Worm (Caenorhabditis elegans): ENCODE data around the gene H12C20.7.

The H12C20.7 gene

ce11 chrV:11593888-11594287, 21.1 kb upstream of the H12C20.7 start:
- no peak for TF ChIP-seq tra-4 (tag; optimal IDR thresholded peaks at IDR 0.05)
- no peak for TF ChIP-seq flt-1 (GFP tag; IDR thresholded peaks at IDR 0.05)
- no peak for TF ChIP-seq B0310.2 (tag; optimal IDR thresholded peaks at IDR 0.05)
- TF ChIP-seq sea-1 (GFP tag; conservative IDR thresholded peaks at IDR 0.05), result no peak
- TF ChIP-seq aly-1 (tag; optimal IDR thresholded peaks at IDR 0.05), result no peak
- no peak for TF ChIP-seq F13C5.2 (tag; optimal IDR thresholded peaks at IDR 0.05)
- TF ChIP-seq pes-1 (GFP tag; IDR thresholded peaks at IDR 0.05), result no peak
- no peak for TF ChIP-seq scrt-1 (GFP tag; IDR thresholded peaks at IDR 0.05)
- no peak for TF ChIP-seq tbx-37 (GFP tag; conservative IDR thresholded peaks at IDR 0.05)
- no peak for TF ChIP-seq ceh-13 (GFP tag; optimal IDR thresholded peaks at IDR 0.05)
- no peak for TF ChIP-seq tbx-11 (GFP tag; IDR thresholded peaks at IDR 0.05)
- no peak for TF ChIP-seq ets-7 (tag; optimal IDR thresholded peaks at IDR 0.05)

- TF ChIP-seq aly-1 (tag; optimal IDR thresholded peaks at IDR 0.05) (no peak), pes-1 (GFP tag; IDR thresholded peaks at IDR 0.05) (no peak), ceh-13 (GFP tag; optimal IDR thresholded peaks at IDR 0.05) (no peak), tbx-11 (GFP tag; IDR thresholded peaks at IDR 0.05) (no peak), ama-1 (optimal IDR thresholded peaks at IDR 0.05) (no peak), tbx-37 (GFP tag; conservative IDR thresholded peaks at IDR 0.05) (no peak), ceh-36 (tag; optimal IDR thresholded peaks at IDR 0.05) (no peak), sea-1 (GFP tag; conservative IDR thresholded peaks at IDR 0.05) (no peak), hnd-1 (tag; optimal IDR thresholded peaks at IDR 0.05) (no peak), hmbx-1 (tag; optimal IDR thresholded peaks at IDR 0.05) (no peak), ets-7 (tag; optimal IDR thresholded peaks at IDR 0.05) (no peak), hmg-4 (GFP tag; optimal IDR thresholded peaks at IDR 0.05) (no peak), F13C5.2 (tag; optimal IDR thresholded peaks at IDR 0.05) (no peak), tra-4 (tag; optimal IDR thresholded peaks at IDR 0.05) (no peak), B0310.2 (tag; optimal IDR thresholded peaks at IDR 0.05) (no peak), scrt-1 (GFP tag; IDR thresholded peaks at IDR 0.05) (no peak), flt-1 (GFP tag; IDR thresholded peaks at IDR 0.05) (no peak)
These were observed 20.6 kb upstream of the H12C20.7 start, which contains the start of gene srx-80 for ce11 chrV:11593427-11593826. Gene srx-80, plus strand, starts transcription at chrV:11593727.

ce11 chrV:11589433-11589832, 16.6 kb upstream of the H12C20.7 start, which contains the start of gene srx-82:
Gene srx-82, plus strand, starts transcription at chrV:11589733.
- TF ChIP-seq hmg-4 (GFP tag; optimal IDR thresholded peaks at IDR 0.05), result no peak
- TF ChIP-seq ama-1 (optimal IDR thresholded peaks at IDR 0.05), result no peak
- TF ChIP-seq pes-1 (GFP tag; IDR thresholded peaks at IDR 0.05), result no peak
- TF ChIP-seq tra-4 (tag; optimal IDR thresholded peaks at IDR 0.05), result no peak
- no peak for TF ChIP-seq scrt-1 (GFP tag; IDR thresholded peaks at IDR 0.05)
- TF ChIP-seq aly-1 (tag; optimal IDR thresholded peaks at IDR 0.05), result no peak

ce11 chrV:11585122-11585521, 12.3 kb upstream of the H12C20.7 start:
- TF ChIP-seq F13C5.2 (tag; optimal IDR thresholded peaks at IDR 0.05) (no peak), scrt-1 (GFP tag; IDR thresholded peaks at IDR 0.05) (no peak), hnd-1 (tag; optimal IDR thresholded peaks at IDR 0.05) (no peak), tbx-37 (GFP tag; conservative IDR thresholded peaks at IDR 0.05) (no peak), ama-1 (optimal IDR thresholded peaks at IDR 0.05) (no peak), sea-1 (GFP tag; conservative IDR thresholded peaks at IDR 0.05) (no peak), tbx-11 (GFP tag; IDR thresholded peaks at IDR 0.05) (no peak), B0310.2 (tag; optimal IDR thresholded peaks at IDR 0.05) (no peak), ceh-13 (GFP tag; optimal IDR thresholded peaks at IDR 0.05) (no peak), flt-1 (GFP tag; IDR thresholded peaks at IDR 0.05) (no peak)

ce11 chrV:11583212-11583611, 10.4 kb upstream of the H12C20.7 start, which contains the start of gene srx-88:
Gene srx-88, plus strand, starts transcription at chrV:11583512.
- no peak for TF ChIP-seq sea-1 (GFP tag; conservative IDR thresholded peaks at IDR 0.05)
- TF ChIP-seq pes-1 (GFP tag; IDR thresholded peaks at IDR 0.05), result no peak
- no peak for TF ChIP-seq ceh-36 (tag; optimal IDR thresholded peaks at IDR 0.05)
- TF ChIP-seq tbx-37 (GFP tag; conservative IDR thresholded peaks at IDR 0.05), result no peak
- TF ChIP-seq hnd-1 (tag; optimal IDR thresholded peaks at IDR 0.05), result no peak
- no peak for TF ChIP-seq flt-1 (GFP tag; IDR thresholded peaks at IDR 0.05)
- TF ChIP-seq hmbx-1 (tag; optimal IDR thresholded peaks at IDR 0.05), result no peak
- TF ChIP-seq ceh-13 (GFP tag; optimal IDR thresholded peaks at IDR 0.05), result no peak
- no peak for TF ChIP-seq F13C5.2 (tag; optimal IDR thresholded peaks at IDR 0.05)

ce11 chrV:11580826-11581225, 8.0 kb upstream of the H12C20.7 start, which contains the start of gene srx-90:
Gene srx-90, plus strand, starts transcription at chrV:11581126.
- no peak for TF ChIP-seq B0310.2 (tag; optimal IDR thresholded peaks at IDR 0.05)
- TF ChIP-seq tbx-11 (GFP tag; IDR thresholded peaks at IDR 0.05), result no peak
- TF ChIP-seq scrt-1 (GFP tag; IDR thresholded peaks at IDR 0.05), result no peak
- no peak for TF ChIP-seq hmg-4 (GFP tag; optimal IDR thresholded peaks at IDR 0.05)
- no peak for TF ChIP-seq tbx-37 (GFP tag; conservative IDR thresholded peaks at IDR 0.05)
- TF ChIP-seq pes-1 (GFP tag; IDR thresholded peaks at IDR 0.05), result no peak
- TF ChIP-seq ets-7 (tag; optimal IDR thresholded peaks at IDR 0.05), result no peak
- TF ChIP-seq tra-4 (tag; optimal IDR thresholded peaks at IDR 0.05), result no peak
- no peak for TF ChIP-seq ama-1 (optimal IDR thresholded peaks at IDR 0.05)

- no peak for TF ChIP-seq ama-1 (optimal IDR thresholded peaks at IDR 0.05)
These were observed 1.8 kb upstream of the H12C20.7 start for ce11 chrV:11574563-11574962.

ce11 chrV:11570169-11570651, 2.6 kb downstream of the H12C20.7 start, which contains the start of the genes nhr-101 and pms-2:
Gene nhr-101, plus strand, starts transcription at chrV:11570476.
Gene pms-2, minus strand, starts transcription at chrV:11570601.
- no peak for TF ChIP-seq flt-1 (GFP tag; IDR thresholded peaks at IDR 0.05)
- TF ChIP-seq ceh-13 (GFP tag; optimal IDR thresholded peaks at IDR 0.05), result no peak
- no peak for TF ChIP-seq hmbx-1 (tag; optimal IDR thresholded peaks at IDR 0.05)
- no peak for TF ChIP-seq tbx-11 (GFP tag; IDR thresholded peaks at IDR 0.05)
- no peak for TF ChIP-seq tra-4 (tag; optimal IDR thresholded peaks at IDR 0.05)
- no peak for TF ChIP-seq ets-7 (tag; optimal IDR thresholded peaks at IDR 0.05)
- TF ChIP-seq B0310.2 (tag; optimal IDR thresholded peaks at IDR 0.05), result no peak
- TF ChIP-seq sea-1 (GFP tag; conservative IDR thresholded peaks at IDR 0.05), result no peak
- no peak for TF ChIP-seq hmg-4 (GFP tag; optimal IDR thresholded peaks at IDR 0.05)
- TF ChIP-seq tbx-37 (GFP tag; conservative IDR thresholded peaks at IDR 0.05), result no peak
- TF ChIP-seq ama-1 (optimal IDR thresholded peaks at IDR 0.05), result no peak
- no peak for TF ChIP-seq ceh-36 (tag; optimal IDR thresholded peaks at IDR 0.05)
